Worm (Caenorhabditis elegans): Measurements from ENCODE around the gene srxa-15.

DNA sequence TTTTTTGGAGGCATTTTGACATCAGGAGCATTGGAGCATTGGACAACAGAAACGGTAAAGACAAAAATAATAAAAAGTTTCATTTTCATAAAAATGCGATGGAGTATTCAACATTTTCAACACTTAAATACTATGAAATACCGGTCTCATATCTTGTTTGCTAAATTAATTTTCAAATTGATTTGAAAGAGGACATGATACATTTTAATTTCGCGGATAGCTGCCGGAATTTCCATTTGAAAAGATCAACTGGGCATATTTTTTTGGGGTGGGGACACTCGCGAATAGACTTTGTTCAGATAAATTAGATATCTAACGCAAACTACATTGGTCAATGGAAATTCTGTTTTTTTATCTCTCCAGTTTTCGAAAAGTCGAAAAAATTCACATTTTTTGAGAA lies 47.2 kb upstream of the srxa-15 start, which contains the start of gene F26F2.10:
- no peak for TF ChIP-seq madf-8 (GFP tag; conservative IDR thresholded peaks at IDR 0.05)
- no peak for TF ChIP-seq F55B11.4 (tag; optimal IDR thresholded peaks at IDR 0.05; ENCODE audit: borderline replicate concordance, insufficient read depth)
- no peak for TF ChIP-seq tlf-1 (GFP tag; optimal IDR thresholded peaks at IDR 0.05)
- no peak for TF ChIP-seq F23B12.7 (tag; optimal IDR thresholded peaks at IDR 0.05; ENCODE audit: insufficient read depth)

All from whole organism, young adult.